Worm (Caenorhabditis elegans) whole organism, late embryonic: ENCODE results near the gene sra-8.

Experiments used
- ama-1 ChIP-seq: fragments of 150-350 bp; optimal IDR thresholded peaks from 2 replicates; lab custom pipeline; 2014
- ceh-48 ChIP-seq: sonication (generic microtip); optimal IDR thresholded peaks from 2 replicates; lab custom pipeline; 2016; ENCODE audit warnings: missing genetic modification characterization, inconsistent platforms, missing compliant biosample characterization
- pha-4 ChIP-seq: fragments of 150-350 bp; optimal IDR thresholded peaks from 2 replicates; lab custom pipeline; 2018; ENCODE audit warnings: missing biosample characterization, missing genetic modification reagents, missing genetic modification characterization

DNA sequence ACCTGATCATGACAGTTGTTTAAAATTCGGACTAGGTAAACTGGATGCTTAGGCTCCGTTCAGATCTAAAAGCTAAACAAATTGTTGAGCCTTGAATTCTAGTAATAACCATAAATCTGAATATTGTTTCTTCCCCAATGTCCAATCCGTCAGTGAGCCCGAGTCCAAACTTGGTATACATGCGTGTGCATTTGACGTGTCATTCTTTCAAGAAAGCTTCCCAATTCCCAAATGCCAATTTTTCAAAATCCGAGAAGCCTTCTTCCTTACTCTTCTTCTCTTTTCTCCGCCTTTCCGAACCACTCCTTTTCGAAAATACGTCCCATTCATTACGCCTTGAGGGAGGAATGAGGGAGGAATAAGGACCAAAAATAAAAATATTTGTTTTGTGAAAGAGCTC, 39.2 kb downstream of the sra-8 start:
- TF ChIP-seq ama-1 (lab: Kevin White, UChicago) (no peak), ceh-48 (no peak), pha-4 (tag; lab: Kevin White, UChicago) (no peak)
